Worm (Caenorhabditis elegans) whole organism, L1 larva: ENCODE results near the gene F42A6.5.

Source experiments
- C04F5.9 ChIP-seq: sonication (generic microtip); optimal IDR thresholded peaks from 2 replicates; lab custom pipeline; 2016; ENCODE audit warnings: missing genetic modification characterization, missing compliant biosample characterization
- aly-2 ChIP-seq: fragments of 150-350 bp; optimal IDR thresholded peaks from 2 replicates; lab custom pipeline; 2014; ENCODE audit warnings: missing biosample characterization, missing genetic modification characterization
- elt-2 ChIP-seq: sonication (generic microtip); optimal IDR thresholded peaks from 2 replicates; lab custom pipeline; 2016; ENCODE audit warnings: missing genetic modification characterization, mild to moderate bottlenecking, inconsistent platforms, missing compliant biosample characterization, missing genetic modification reagents
- elt-3 ChIP-seq, 6 experiments: fragments of 150-350 bp in 1 of 6; sonication (generic microtip); optimal IDR thresholded peaks; 2 replicates each; lab custom pipeline; 2017 to 2018; ENCODE audit warnings: missing biosample characterization in 6 of 6, missing genetic modification characterization in 6 of 6, inconsistent platforms in 1 of 6
- lin-14 ChIP-seq: fragments of 200-800 bp; sonication (Bioruptor generic); optimal IDR thresholded peaks from 2 replicates; lab custom pipeline; 2018; ENCODE audit warnings: mild to moderate bottlenecking, missing genetic modification characterization, moderate library complexity, missing compliant biosample characterization
- lin-15B ChIP-seq: fragments of 150-350 bp; sonication (generic microtip); optimal IDR thresholded peaks from 3 replicates; lab custom pipeline; 2014; ENCODE audit warnings: missing biosample characterization, missing genetic modification characterization
- lsy-2 ChIP-seq, 2 experiments: fragments of 150-350 bp; optimal IDR thresholded peaks; 2 replicates each; lab custom pipeline; 2014; ENCODE audit warnings: missing biosample characterization in 2 of 2, missing genetic modification characterization in 2 of 2
- nhr-237 ChIP-seq: fragments of 150-350 bp; optimal IDR thresholded peaks from 2 replicates; lab custom pipeline; 2014; ENCODE audit warnings: missing biosample characterization, missing genetic modification characterization
- nhr-28 ChIP-seq: fragments of 150-350 bp; optimal IDR thresholded peaks from 2 replicates; lab custom pipeline; 2014; ENCODE audit warnings: missing biosample characterization, missing genetic modification characterization
- nhr-76 ChIP-seq: sonication (generic microtip); optimal IDR thresholded peaks from 2 replicates; lab custom pipeline; 2017; ENCODE audit warnings: missing biosample characterization, missing genetic modification characterization
- sptf-1 ChIP-seq: fragments of 150-350 bp; optimal IDR thresholded peaks from 2 replicates; lab custom pipeline; 2014; ENCODE audit warnings: missing biosample characterization, missing genetic modification characterization

ce11 chrIV:3368638-3369247 lies 37.1 kb upstream of the F42A6.5 start, which contains the start of gene vha-19:
- TF ChIP-seq elt-3 (tag; optimal IDR thresholded peaks at IDR 0.05; lab: Kevin White, UChicago) (no peak), lsy-2 (tag; optimal IDR thresholded peaks at IDR 0.05; lab: Kevin White, UChicago) (peak; percentile 7 to 48), lin-15B (peak; percentile 36), nhr-237 (tag; lab: Kevin White, UChicago) (no peak), nhr-28 (no peak), nhr-76 (tag; lab: Kevin White, UChicago) (no peak), lin-14 (GFP tag; lab: Kevin White, UChicago) (no peak), aly-2 (no peak), sptf-1 (tag; lab: Kevin White, UChicago) (no peak), elt-2 (no peak), C04F5.9 (no peak)
